Worm (Caenorhabditis elegans): Measurements from ENCODE around the gene dpy-26.

DNA sequence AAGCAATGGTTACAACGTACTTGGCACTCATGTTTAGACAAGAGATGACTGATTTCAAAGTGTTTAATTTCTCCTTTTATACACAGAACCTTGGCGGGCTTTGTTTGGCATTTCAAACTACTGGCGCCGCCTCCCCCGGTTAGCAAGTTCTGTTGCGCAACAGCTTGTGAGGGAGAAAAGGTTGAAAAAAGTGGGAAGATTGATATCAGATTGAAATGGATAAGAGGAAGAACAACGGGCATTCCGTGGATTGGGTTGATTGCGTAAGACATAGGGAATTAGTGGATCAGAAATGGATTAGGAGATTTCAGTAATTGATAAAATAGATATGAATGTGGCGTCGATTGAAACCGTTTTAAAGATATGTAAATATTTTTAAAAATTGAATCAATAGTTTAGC lies 22.7 kb downstream of the dpy-26 start, which contains the start of gene col-130:
- no peak for TF ChIP-seq mxl-2 (GFP tag; conservative IDR thresholded peaks at IDR 0.05)
- TF ChIP-seq ces-1 (GFP tag; optimal IDR thresholded peaks at IDR 0.05) = no peak
- TF ChIP-seq nhr-10 (tag; optimal IDR thresholded peaks at IDR 0.05) = no peak
- TF ChIP-seq mdt-29 (GFP tag; IDR thresholded peaks at IDR 0.05) = no peak
- no peak for TF ChIP-seq lin-39 (tag; optimal IDR thresholded peaks at IDR 0.05)

Measured in whole organism, L4 larva.